Worm (Caenorhabditis elegans): ENCODE data around the gene lap-2.
A peak's percentile ranks its signal among the peaks of the same experiment; 100 is the strongest.

Gene lap-2

ce11 chrV:12997422-12997821 lies 46.1 kb upstream of the lap-2 start, which contains the start of gene far-3:
far-3 (minus strand) TSS chrV:12997522.
- TF ChIP-seq B0261.1 (tag; optimal IDR thresholded peaks at IDR 0.05) (no peak), tbp1 (GFP tag; optimal IDR thresholded peaks at IDR 0.05) (no peak), rec-8 (tag; optimal IDR thresholded peaks at IDR 0.05) (no peak), gei-17 (GFP tag; optimal IDR thresholded peaks at IDR 0.05) (no peak), sdz-38 (tag; optimal IDR thresholded peaks at IDR 0.05) (no peak), Y67H2A.10 (GFP tag; conservative IDR thresholded peaks at IDR 0.05) (no peak)

DNA sequence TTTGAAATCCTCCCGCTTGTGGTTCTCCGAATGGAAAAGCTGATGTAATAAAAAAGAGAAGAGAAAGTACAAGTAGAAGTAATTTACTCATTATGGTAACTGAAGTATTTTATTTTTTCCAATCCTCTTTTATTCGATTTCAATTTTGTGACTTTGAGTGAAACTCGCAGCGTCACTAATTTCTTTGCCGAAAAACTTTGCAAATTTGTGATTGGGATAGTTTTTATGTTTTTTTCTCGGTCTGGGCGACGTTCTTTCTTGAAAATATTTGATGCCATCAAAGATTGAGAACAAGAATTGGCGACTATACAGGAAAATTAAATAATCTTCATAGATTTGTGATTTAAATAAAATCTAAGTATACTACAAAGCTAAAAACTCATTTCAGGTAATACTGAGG lies 44.0 kb upstream of the lap-2 start, which contains the start of gene far-4:
Gene far-4 (minus strand): TSS at position 101 of the 400 bp plus-strand sequence.
- no peak for TF ChIP-seq attf-6 (GFP tag; IDR thresholded peaks at IDR 0.05)
- TF ChIP-seq F52B5.7 (tag; optimal IDR thresholded peaks at IDR 0.05) = no peak
- TF ChIP-seq Y53F4B.3 (GFP tag; IDR thresholded peaks at IDR 0.05) = no peak
- no peak for TF ChIP-seq unc-130 (GFP tag; optimal IDR thresholded peaks at IDR 0.05)
- no peak for TF ChIP-seq C06A6.2 (GFP tag; conservative IDR thresholded peaks at IDR 0.05)
- TF ChIP-seq hlh-12 (tag; optimal IDR thresholded peaks at IDR 0.05) = no peak
- no peak for TF ChIP-seq nfya-1 (tag; optimal IDR thresholded peaks at IDR 0.05; ENCODE audit: borderline replicate concordance, insufficient read depth)
- no peak for TF ChIP-seq repo-1 (tag; optimal IDR thresholded peaks at IDR 0.05)
- no peak for TF ChIP-seq mes-4 (tag; optimal IDR thresholded peaks at IDR 0.05)
- no peak for TF ChIP-seq ekl-4 (GFP tag; IDR thresholded peaks at IDR 0.05)
- no peak for TF ChIP-seq T26A5.8 (tag; optimal IDR thresholded peaks at IDR 0.05)
- TF ChIP-seq nhr-90 (tag; optimal IDR thresholded peaks at IDR 0.05) = no peak

DNA sequence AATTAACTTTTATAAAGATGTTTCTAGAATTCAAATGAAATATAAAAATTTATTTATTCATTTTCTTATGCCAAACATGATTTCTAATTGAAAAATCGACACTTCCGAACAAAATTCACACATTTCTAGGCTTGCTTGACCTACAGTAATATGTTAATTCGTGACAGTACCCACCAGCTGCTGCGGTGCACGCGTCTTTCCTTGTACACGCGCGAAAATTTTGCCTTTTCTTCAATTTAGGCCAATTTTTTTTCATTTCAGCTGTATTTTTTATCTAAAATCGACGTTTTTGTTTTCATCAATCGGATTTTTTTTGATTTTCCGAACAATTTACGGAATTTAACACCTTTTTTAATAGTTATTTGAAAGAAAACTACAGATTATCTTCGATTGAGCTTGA lies 43.4 kb upstream of the lap-2 start:
- TF ChIP-seq die-1 (tag; optimal IDR thresholded peaks at IDR 0.05) = no peak
- 0 out of 2 replicates have a peak, but pooled peaks have one; percentile 52 for TF ChIP-seq Y95B8A.8 (GFP tag; IDR thresholded peaks at IDR 0.05)
- TF ChIP-seq madf-6 (GFP tag; IDR thresholded peaks at IDR 0.05) = peak; percentile 97
- no peak for TF ChIP-seq sptf-2 (GFP tag; optimal IDR thresholded peaks at IDR 0.05)
- TF ChIP-seq tlf-1 (GFP tag; optimal IDR thresholded peaks at IDR 0.05) = peak; percentile 12
- no peak for TF ChIP-seq ceh-40 (GFP tag; IDR thresholded peaks at IDR 0.05)
- peak; percentile 86 for TF ChIP-seq ceh-91 (GFP tag; IDR thresholded peaks at IDR 0.05)
- TF ChIP-seq egrh-3 (GFP tag; IDR thresholded peaks at IDR 0.05) = no peak
- TF ChIP-seq xnd-1 (tag; optimal IDR thresholded peaks at IDR 0.05) = peak; percentile 92
- TF ChIP-seq snpc-1.1 (tag; optimal IDR thresholded peaks at IDR 0.05; ENCODE audit: insufficient read depth) = peak; percentile 37
- TF ChIP-seq C17E4.6 (GFP tag; IDR thresholded peaks at IDR 0.05) = no peak
- no peak for TF ChIP-seq lin-54 (GFP tag; optimal IDR thresholded peaks at IDR 0.05)
- no peak for TF ChIP-seq attf-5 (GFP tag; optimal IDR thresholded peaks at IDR 0.05)
- TF ChIP-seq mes-4 (tag; optimal IDR thresholded peaks at IDR 0.05) = no peak
- peak; percentile 95 for TF ChIP-seq efl-1 (GFP tag; optimal IDR thresholded peaks at IDR 0.05)
- no peak for TF ChIP-seq Y67H2A.10 (GFP tag; conservative IDR thresholded peaks at IDR 0.05)
- no peak for TF ChIP-seq repo-1 (tag; optimal IDR thresholded peaks at IDR 0.05)
- peak; percentile 66 for TF ChIP-seq B0019.2 (GFP tag; conservative IDR thresholded peaks at IDR 0.05)
- peak; percentile 54; the same call in 1 of the 2 replicates for TF ChIP-seq rcor-1 (GFP tag; IDR thresholded peaks at IDR 0.05)
- no peak for TF ChIP-seq Y56A3A.18 (GFP tag; IDR thresholded peaks at IDR 0.05)
- TF ChIP-seq F49E8.2 (tag; optimal IDR thresholded peaks at IDR 0.05; ENCODE audit: insufficient read depth) = peak; percentile 87
- TF ChIP-seq snpc-1.3 (tag; optimal IDR thresholded peaks at IDR 0.05; ENCODE audit: insufficient read depth) = peak; percentile 65
- TF ChIP-seq mel-28 (tag; optimal IDR thresholded peaks at IDR 0.05; ENCODE audit: borderline replicate concordance) = no peak
- TF ChIP-seq madf-8 (GFP tag; conservative IDR thresholded peaks at IDR 0.05) = peak; percentile 95
- TF ChIP-seq fkh-3 (tag; optimal IDR thresholded peaks at IDR 0.05) = no peak
- TF ChIP-seq D2030.7 (GFP tag; IDR thresholded peaks at IDR 0.05) = peak; percentile 92
- peak; percentile 63 for TF ChIP-seq him-1 (tag; optimal IDR thresholded peaks at IDR 0.05)
- TF ChIP-seq snpc-4 (GFP tag; optimal IDR thresholded peaks at IDR 0.05) = no peak
- peak in 1 of 4 experiments; percentile 55 for TF ChIP-seq snpc-4 (tag; optimal IDR thresholded peaks at IDR 0.05)
- TF ChIP-seq ama-1 (optimal IDR thresholded peaks at IDR 0.05) = no peak
- TF ChIP-seq ama-1 (GFP tag; optimal IDR thresholded peaks at IDR 0.05) = no peak

All from whole organism, young adult.